Worm (Caenorhabditis elegans) whole organism, L2 larva: ENCODE data around the gene inx-3.

Experiments
- C34F6.9 ChIP-seq: fragments of 150-350 bp; optimal IDR thresholded peaks from 2 replicates; lab custom pipeline; 2014; ENCODE audit warnings: missing biosample characterization, missing genetic modification characterization
- F13H6.1 ChIP-seq: sonication (generic microtip); optimal IDR thresholded peaks from 2 replicates; lab custom pipeline; 2016; ENCODE audit warnings: missing genetic modification characterization, missing compliant biosample characterization
- R02D3.7 ChIP-seq: fragments of 150-350 bp; optimal IDR thresholded peaks from 2 replicates; lab custom pipeline; 2014; ENCODE audit warnings: missing biosample characterization, missing genetic modification characterization
- Y55F3AM.14 ChIP-seq: fragments of 200-800 bp; sonication (Bioruptor generic); optimal IDR thresholded peaks from 2 replicates; lab custom pipeline; 2018; ENCODE audit warnings: mild to moderate bottlenecking, missing genetic modification characterization, missing compliant biosample characterization
- aly-2 ChIP-seq: fragments of 150-350 bp; optimal IDR thresholded peaks from 2 replicates; lab custom pipeline; 2014; ENCODE audit warnings: missing biosample characterization, missing genetic modification characterization
- ama-1 ChIP-seq: fragments of 150-350 bp; optimal IDR thresholded peaks from 2 replicates; lab custom pipeline; 2018; ENCODE audit warnings: inconsistent platforms
- blmp-1 ChIP-seq: sonication (generic microtip); optimal IDR thresholded peaks from 2 replicates; lab custom pipeline; 2017; ENCODE audit warnings: missing genetic modification characterization, mild to moderate bottlenecking, missing compliant biosample characterization, antibody characterized with exemption, moderate library complexity; ENCODE audit not compliant: insufficient read depth
- crh-2 ChIP-seq: sonication (generic microtip); optimal IDR thresholded peaks from 2 replicates; lab custom pipeline; 2017; ENCODE audit warnings: missing biosample characterization, missing genetic modification characterization
- dmd-4 ChIP-seq: sonication (generic microtip); optimal IDR thresholded peaks from 2 replicates; lab custom pipeline; 2017; ENCODE audit warnings: missing biosample characterization, missing genetic modification characterization
- egl-27 ChIP-seq: sonication (generic microtip); optimal IDR thresholded peaks from 3 replicates; lab custom pipeline; 2017; ENCODE audit warnings: missing biosample characterization, missing genetic modification reagents, missing genetic modification characterization
- elt-1 ChIP-seq: fragments of 150-350 bp; optimal IDR thresholded peaks from 2 replicates; lab custom pipeline; 2014; ENCODE audit warnings: missing biosample characterization, missing genetic modification characterization
- elt-3 ChIP-seq: sonication (generic microtip); optimal IDR thresholded peaks from 2 replicates; lab custom pipeline; 2017; ENCODE audit warnings: missing biosample characterization, missing genetic modification characterization
- fos-1 ChIP-seq: fragments of 150-350 bp; optimal IDR thresholded peaks from 2 replicates; lab custom pipeline; 2014; ENCODE audit warnings: missing biosample characterization, missing genetic modification characterization
- gmeb-1 ChIP-seq: fragments of 150-350 bp; optimal IDR thresholded peaks from 2 replicates; lab custom pipeline; 2014; ENCODE audit warnings: missing biosample characterization, missing genetic modification characterization
- lin-11 ChIP-seq: fragments of 150-350 bp; sonication (generic microtip); optimal IDR thresholded peaks from 2 replicates; lab custom pipeline; 2014; ENCODE audit warnings: missing biosample characterization, missing genetic modification characterization, inconsistent platforms, mixed read lengths
- lin-13 ChIP-seq: fragments of 150-350 bp; optimal IDR thresholded peaks from 2 replicates; lab custom pipeline; 2014; ENCODE audit warnings: missing biosample characterization, missing genetic modification reagents, missing genetic modification characterization
- lsy-2 ChIP-seq, 2 experiments: fragments of 150-350 bp in 1 of 2; sonication (generic microtip) in 1 of 2; optimal IDR thresholded peaks; 2 replicates each; lab custom pipeline; 2014 to 2017; ENCODE audit warnings: missing biosample characterization in 2 of 2, missing genetic modification characterization in 2 of 2
- mab-5 ChIP-seq: fragments of 150-350 bp; optimal IDR thresholded peaks from 2 replicates; lab custom pipeline; 2014; ENCODE audit warnings: missing biosample characterization, missing genetic modification characterization
- mbf-1 ChIP-seq: sonication (generic microtip); optimal IDR thresholded peaks from 2 replicates; lab custom pipeline; 2017; ENCODE audit warnings: missing biosample characterization, missing genetic modification characterization
- mdl-1 ChIP-seq, 2 experiments: fragments of 150-350 bp in 1 of 2; sonication (generic microtip) in 1 of 2; optimal IDR thresholded peaks; 2 replicates each; lab custom pipeline; 2017; ENCODE audit warnings: missing biosample characterization in 2 of 2, missing genetic modification characterization in 2 of 2
- nhr-10 ChIP-seq: sonication (generic microtip); optimal IDR thresholded peaks from 2 replicates; lab custom pipeline; 2017; ENCODE audit warnings: missing biosample characterization, missing genetic modification characterization
- nhr-11 ChIP-seq: fragments of 150-350 bp; optimal IDR thresholded peaks from 2 replicates; lab custom pipeline; 2014; ENCODE audit warnings: missing biosample characterization, missing genetic modification characterization
- nhr-12 ChIP-seq: fragments of 150-350 bp; optimal IDR thresholded peaks from 2 replicates; lab custom pipeline; 2014; ENCODE audit warnings: missing biosample characterization, missing genetic modification characterization
- nhr-129 ChIP-seq: fragments of 150-350 bp; optimal IDR thresholded peaks from 2 replicates; lab custom pipeline; 2014; ENCODE audit warnings: missing biosample characterization, missing genetic modification characterization
- nhr-21 ChIP-seq: fragments of 150-350 bp; optimal IDR thresholded peaks from 2 replicates; lab custom pipeline; 2014; ENCODE audit warnings: missing biosample characterization, missing genetic modification characterization
- nhr-23 ChIP-seq: fragments of 150-350 bp; optimal IDR thresholded peaks from 2 replicates; lab custom pipeline; 2014; ENCODE audit warnings: missing biosample characterization, missing genetic modification reagents, missing genetic modification characterization
- nhr-25 ChIP-seq: fragments of 150-350 bp; sonication (generic microtip); optimal IDR thresholded peaks from 3 replicates; lab custom pipeline; 2014; ENCODE audit warnings: missing biosample characterization, missing genetic modification characterization
- nhr-6 ChIP-seq: fragments of 150-350 bp; optimal IDR thresholded peaks from 2 replicates; lab custom pipeline; 2014; ENCODE audit warnings: missing biosample characterization, missing genetic modification characterization
- nhr-77 ChIP-seq: fragments of 150-350 bp; optimal IDR thresholded peaks from 2 replicates; lab custom pipeline; 2014; ENCODE audit warnings: missing biosample characterization, missing genetic modification characterization
- peb-1 ChIP-seq: fragments of 150-350 bp; optimal IDR thresholded peaks from 2 replicates; lab custom pipeline; 2014; ENCODE audit warnings: missing biosample characterization, missing genetic modification characterization
- sem-4 ChIP-seq: fragments of 150-350 bp; optimal IDR thresholded peaks from 2 replicates; lab custom pipeline; 2014; ENCODE audit warnings: missing biosample characterization, missing genetic modification reagents, missing genetic modification characterization
- skn-1 ChIP-seq: sonication (generic microtip); optimal IDR thresholded peaks from 2 replicates; lab custom pipeline; 2017; ENCODE audit warnings: missing biosample characterization, missing genetic modification characterization
- sma-3 ChIP-seq: sonication (generic microtip); optimal IDR thresholded peaks from 2 replicates; lab custom pipeline; 2016; ENCODE audit warnings: missing genetic modification reagents, missing genetic modification characterization, missing compliant biosample characterization
- sma-9 ChIP-seq, 2 experiments: fragments of 150-350 bp in 1 of 2; sonication (generic microtip) in 1 of 2; optimal IDR thresholded peaks; 2 replicates each; lab custom pipeline; 2014 to 2016; ENCODE audit warnings: missing genetic modification characterization in 2 of 2, mild to moderate bottlenecking in 1 of 2, missing biosample characterization in 1 of 2, missing compliant biosample characterization in 1 of 2, missing genetic modification reagents in 1 of 2, moderate library complexity in 1 of 2
- snpc-4 ChIP-seq: fragments of 150-350 bp; optimal IDR thresholded peaks from 2 replicates; lab custom pipeline; 2014; ENCODE audit warnings: missing biosample characterization, missing genetic modification characterization
- unc-39 ChIP-seq: fragments of 150-350 bp; optimal IDR thresholded peaks from 2 replicates; lab custom pipeline; 2014; ENCODE audit warnings: missing biosample characterization, missing genetic modification characterization
- unc-55 ChIP-seq: fragments of 150-350 bp; sonication (generic microtip); optimal IDR thresholded peaks from 3 replicates; lab custom pipeline; 2014; ENCODE audit warnings: missing biosample characterization, missing genetic modification reagents, missing genetic modification characterization
- unc-62 ChIP-seq: fragments of 150-350 bp; optimal IDR thresholded peaks from 2 replicates; lab custom pipeline; 2014; ENCODE audit warnings: missing biosample characterization, missing genetic modification reagents, missing genetic modification characterization
- ztf-1 ChIP-seq: fragments of 200-800 bp; sonication (Bioruptor generic); conservative IDR thresholded peaks from 2 replicates; pipeline ENCODE4 v1.3.6; 2022; ENCODE audit warnings: missing genetic modification characterization, missing compliant biosample characterization
- ztf-4 ChIP-seq: fragments of 150-350 bp; optimal IDR thresholded peaks from 2 replicates; lab custom pipeline; 2014; ENCODE audit warnings: missing biosample characterization, missing genetic modification characterization

Gene inx-3

DNA sequence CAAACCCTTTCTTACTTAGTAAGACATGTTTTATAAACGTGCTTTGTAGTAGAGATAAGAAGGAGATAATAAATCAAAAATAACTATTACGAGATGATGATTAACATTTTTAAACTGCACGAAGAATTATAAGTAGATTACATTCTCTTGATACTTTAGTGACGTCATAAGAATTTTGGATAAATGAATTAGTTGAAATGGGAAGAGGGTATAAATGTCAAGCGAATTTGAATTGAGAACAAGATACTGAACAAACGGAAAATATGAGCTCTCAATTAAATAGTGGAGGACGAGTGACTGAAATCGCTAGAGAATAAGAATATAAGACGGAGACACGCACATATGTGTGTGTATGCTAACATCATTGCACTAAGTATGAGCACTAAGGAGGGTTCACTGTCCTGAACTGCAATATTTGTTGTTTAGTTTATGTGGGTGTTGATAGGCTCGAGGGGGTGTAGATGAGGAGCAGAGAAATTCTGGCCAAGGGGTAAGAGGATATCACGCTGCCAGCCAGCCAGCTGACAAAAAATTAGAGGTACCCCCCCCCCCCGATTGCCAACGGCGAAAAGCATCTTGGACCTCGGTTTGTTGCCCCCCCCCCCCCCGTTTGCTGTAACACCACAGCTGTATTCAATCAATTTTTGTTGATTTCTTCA is 44.6 kb downstream of the inx-3 start:
- peak in 1 of 2 experiments; percentile 27 for TF ChIP-seq lsy-2 (tag; optimal IDR thresholded peaks at IDR 0.05; lab: Kevin White, UChicago)
- TF ChIP-seq ztf-4 (tag; lab: Kevin White, UChicago): peak; percentile 44
- TF ChIP-seq C34F6.9 (tag; lab: Kevin White, UChicago): peak; percentile 20
- TF ChIP-seq mbf-1 (tag; lab: Kevin White, UChicago): no peak
- TF ChIP-seq nhr-6 (tag; lab: Kevin White, UChicago): no peak
- TF ChIP-seq crh-2 (tag; lab: Kevin White, UChicago): peak; percentile 48

- no peak for TF ChIP-seq R02D3.7 (tag; lab: Kevin White, UChicago)
- peak; percentile 8 for TF ChIP-seq crh-2 (tag; lab: Kevin White, UChicago)
- TF ChIP-seq fos-1 (tag; lab: Kevin White, UChicago): peak; percentile 15
Observed at ce11 chrX:6041094-6041441, 45.1 kb downstream of the inx-3 start.

DNA sequence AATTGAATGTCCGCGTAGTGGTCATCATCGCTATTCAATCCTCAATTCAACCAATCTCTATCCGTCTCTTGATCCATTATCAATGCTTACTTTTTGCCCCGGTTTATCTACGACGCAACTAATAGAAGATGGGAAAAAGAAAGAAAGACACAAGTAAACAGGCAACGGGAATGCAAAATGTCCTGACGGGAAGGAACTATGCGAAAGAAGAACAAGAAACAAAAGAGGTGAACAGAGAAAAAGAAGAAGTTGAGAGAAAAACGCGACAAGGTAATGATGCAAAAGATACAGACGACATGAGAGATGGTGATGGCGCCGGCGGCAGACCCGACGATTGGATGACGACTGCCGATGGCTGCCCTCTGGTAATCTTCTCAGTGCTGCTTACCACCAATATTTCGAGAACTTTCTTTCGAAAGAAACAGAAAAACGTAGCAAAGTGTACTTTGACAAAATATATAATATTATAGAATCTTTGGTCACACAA is 46.1 kb downstream of the inx-3 start:
- TF ChIP-seq sem-4 (tag; lab: Kevin White, UChicago): peak; percentile 86
- no peak for TF ChIP-seq lin-11 (tag; lab: Kevin White, UChicago)
- no peak for TF ChIP-seq ztf-1
- peak; percentile 59 for TF ChIP-seq blmp-1 (tag; lab: Kevin White, UChicago)
- peak in 1 of 2 experiments; percentile 26 for TF ChIP-seq mdl-1 (tag; optimal IDR thresholded peaks at IDR 0.05; lab: Kevin White, UChicago)
- TF ChIP-seq C34F6.9 (tag; lab: Kevin White, UChicago): peak; percentile 44
- peak; percentile 86 for TF ChIP-seq sma-9 (GFP tag; optimal IDR thresholded peaks at IDR 0.05; lab: Kevin White, UChicago)
- no peak for TF ChIP-seq sma-9 (tag; optimal IDR thresholded peaks at IDR 0.05; lab: Kevin White, UChicago)
- peak; percentile 25 for TF ChIP-seq nhr-10 (tag; lab: Kevin White, UChicago)
- TF ChIP-seq elt-3 (tag; lab: Kevin White, UChicago): no peak
- no peak for TF ChIP-seq skn-1 (tag; lab: Kevin White, UChicago)
- TF ChIP-seq nhr-21 (tag; lab: Kevin White, UChicago): peak; percentile 83
- no peak for TF ChIP-seq unc-39
- peak; percentile 74 for TF ChIP-seq nhr-6 (tag; lab: Kevin White, UChicago)
- no peak for TF ChIP-seq snpc-4 (tag; lab: Kevin White, UChicago)
- peak; percentile 82 for TF ChIP-seq crh-2 (tag; lab: Kevin White, UChicago)
- TF ChIP-seq mab-5 (tag; lab: Kevin White, UChicago): peak; percentile 4
- no peak for TF ChIP-seq peb-1 (tag; lab: Kevin White, UChicago)
- peak; percentile 90 for TF ChIP-seq sma-3 (GFP tag; lab: Kevin White, UChicago)
- TF ChIP-seq R02D3.7 (tag; lab: Kevin White, UChicago): no peak
- no peak for TF ChIP-seq nhr-23 (tag; lab: Kevin White, UChicago)
- TF ChIP-seq lin-13: peak; percentile 64
- peak; percentile 94 for TF ChIP-seq nhr-129 (tag; lab: Kevin White, UChicago)
- peak; percentile 24 for TF ChIP-seq Y55F3AM.14
- TF ChIP-seq nhr-25 (tag; lab: Kevin White, UChicago): peak; percentile 80
- no peak for TF ChIP-seq nhr-12 (tag; lab: Kevin White, UChicago)
- peak; percentile 75 for TF ChIP-seq egl-27 (tag; lab: Kevin White, UChicago)
- no peak for TF ChIP-seq nhr-77
- TF ChIP-seq unc-62: no peak
- TF ChIP-seq gmeb-1 (tag; lab: Kevin White, UChicago): peak; percentile 56
- TF ChIP-seq fos-1 (tag; lab: Kevin White, UChicago): peak; percentile 75
- TF ChIP-seq F13H6.1: peak; percentile 90
- TF ChIP-seq elt-1 (tag; lab: Kevin White, UChicago): no peak
- TF ChIP-seq dmd-4 (tag; lab: Kevin White, UChicago): no peak
- TF ChIP-seq nhr-11: no peak
- no peak for TF ChIP-seq aly-2 (tag; lab: Kevin White, UChicago)
- peak in 1 of 2 experiments; percentile 68 for TF ChIP-seq lsy-2 (tag; optimal IDR thresholded peaks at IDR 0.05; lab: Kevin White, UChicago)
- peak; percentile 75 for TF ChIP-seq ama-1
- TF ChIP-seq ztf-4 (tag; lab: Kevin White, UChicago): peak; percentile 78
- peak; percentile 10 for TF ChIP-seq unc-55 (GFP tag; lab: Kevin White, UChicago)
